Worm (Caenorhabditis elegans): Measurements from ENCODE around the gene B0286.1.

B0286.1 gene

DNA sequence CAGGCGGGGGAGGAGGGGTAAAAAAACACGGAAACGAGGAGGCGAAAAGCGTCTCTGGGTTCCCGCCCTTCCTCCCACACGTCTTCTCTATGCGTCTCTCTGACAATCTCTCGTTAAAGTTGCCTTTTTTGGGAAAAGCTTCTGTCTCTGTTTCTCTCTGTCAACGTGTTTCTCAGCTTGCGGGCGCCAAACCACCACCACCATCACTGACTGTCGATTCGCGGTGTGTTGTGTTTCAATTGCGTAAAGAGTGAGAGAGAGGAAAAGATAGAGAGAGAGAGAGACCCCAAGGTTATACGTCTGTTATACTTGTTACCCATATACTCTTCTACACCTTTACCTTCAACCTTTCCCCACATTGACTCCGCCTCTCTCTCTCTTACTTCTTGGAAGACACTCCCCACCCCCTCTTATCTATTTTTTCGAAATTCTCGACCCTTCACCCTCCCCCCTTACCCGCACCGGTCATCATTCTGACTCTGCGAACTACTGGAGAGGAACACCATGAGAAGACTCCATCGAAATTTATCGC is 14.3 kb downstream of the B0286.1 start, which contains the start of gene mlt-7:
Gene mlt-7, plus strand, starts transcription at position 482 of the 532 bp plus-strand sequence.
- TF ChIP-seq hrde-1 (tag; optimal IDR thresholded peaks at IDR 0.05; ENCODE audit: borderline replicate concordance) (no peak), attf-5 (GFP tag; optimal IDR thresholded peaks at IDR 0.05) (no peak), somi-1 (GFP tag; optimal IDR thresholded peaks at IDR 0.05) (no peak), D2030.7 (GFP tag; IDR thresholded peaks at IDR 0.05) (no peak), lin-26 (GFP tag; IDR thresholded peaks at IDR 0.05) (0 out of 2 replicates have a peak, but pooled peaks have one; percentile 38), cebp-2 (GFP tag; IDR thresholded peaks at IDR 0.05) (no peak), T26A5.8 (tag; optimal IDR thresholded peaks at IDR 0.05) (no peak), lin-40 (tag; optimal IDR thresholded peaks at IDR 0.05) (no peak), cebp-1 (GFP tag; IDR thresholded peaks at IDR 0.05) (no peak), cebp-1 (tag; optimal IDR thresholded peaks at IDR 0.05) (no peak)

DNA sequence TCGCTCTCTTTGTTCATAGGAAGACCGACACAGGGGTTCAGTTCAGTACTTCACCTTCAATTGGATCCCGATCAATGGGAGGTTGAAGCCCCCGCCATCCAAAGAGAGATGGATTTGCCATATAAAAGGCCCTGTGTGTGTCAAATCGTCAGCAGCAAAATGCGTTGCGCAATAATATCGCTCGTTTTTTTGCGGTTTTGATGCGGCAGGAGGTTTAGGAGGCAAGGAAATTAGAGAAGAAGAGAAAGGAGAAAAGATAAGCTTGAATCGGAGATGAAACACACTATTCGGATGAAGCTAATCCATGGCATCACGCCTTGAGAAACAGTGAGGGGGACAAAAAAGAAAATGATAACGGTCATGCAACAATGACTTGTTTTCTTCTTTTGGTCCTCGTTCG is 16.1 kb downstream of the B0286.1 start:
- TF ChIP-seq B0019.2 (GFP tag; conservative IDR thresholded peaks at IDR 0.05) (no peak), snpc-1.1 (tag; optimal IDR thresholded peaks at IDR 0.05; ENCODE audit: insufficient read depth) (no peak), ceh-40 (GFP tag; IDR thresholded peaks at IDR 0.05) (no peak), ztf-3 (GFP tag; optimal IDR thresholded peaks at IDR 0.05) (no peak), unc-130 (GFP tag; optimal IDR thresholded peaks at IDR 0.05) (no peak), F57A8.1 (GFP tag; optimal IDR thresholded peaks at IDR 0.05) (no peak), F23B12.7 (tag; optimal IDR thresholded peaks at IDR 0.05; ENCODE audit: insufficient read depth) (no peak), dpff-1 (tag; optimal IDR thresholded peaks at IDR 0.05) (no peak), cebp-2 (GFP tag; IDR thresholded peaks at IDR 0.05) (no peak), sea-2 (GFP tag; IDR thresholded peaks at IDR 0.05) (no peak), die-1 (tag; optimal IDR thresholded peaks at IDR 0.05) (no peak), B0261.1 (tag; optimal IDR thresholded peaks at IDR 0.05) (no peak), ekl-4 (GFP tag; IDR thresholded peaks at IDR 0.05) (no peak), dox-1 (GFP tag; IDR thresholded peaks at IDR 0.05) (no peak), attf-5 (GFP tag; optimal IDR thresholded peaks at IDR 0.05) (no peak)

DNA sequence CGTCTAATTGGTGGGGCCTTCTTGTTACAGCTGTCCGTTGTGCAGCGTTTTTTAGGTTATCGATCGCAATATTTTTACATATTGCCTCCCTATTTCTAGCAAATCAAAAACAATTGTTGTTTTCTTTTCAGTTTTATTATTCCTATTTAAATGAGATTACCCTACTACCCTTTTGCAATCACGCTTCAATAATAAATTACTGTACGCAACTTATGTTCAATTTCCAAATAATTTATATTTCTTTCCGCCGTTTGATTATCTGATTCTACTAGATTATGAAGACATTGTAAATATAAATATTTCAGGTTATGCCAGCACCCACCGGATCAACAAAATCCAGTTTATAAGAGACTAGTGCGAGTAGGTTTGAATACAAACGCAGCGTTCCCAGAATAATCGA is 27.1 kb downstream of the B0286.1 start, which contains the start of gene ZK430.5:
Gene ZK430.5, plus strand, starts transcription at position 301 of the 400 bp plus-strand sequence.
- TF ChIP-seq D2030.7 (GFP tag; IDR thresholded peaks at IDR 0.05) (no peak), zfh-2 (GFP tag; conservative IDR thresholded peaks at IDR 0.05) (no peak), mxl-1 (tag; optimal IDR thresholded peaks at IDR 0.05) (no peak), efl-1 (GFP tag; optimal IDR thresholded peaks at IDR 0.05) (no peak), ccch-3 (GFP tag; optimal IDR thresholded peaks at IDR 0.05) (no peak), zim-3 (tag; optimal IDR thresholded peaks at IDR 0.05) (no peak), sptf-2 (GFP tag; optimal IDR thresholded peaks at IDR 0.05) (no peak), him-1 (tag; optimal IDR thresholded peaks at IDR 0.05) (no peak), lsl-1 (GFP tag; optimal IDR thresholded peaks at IDR 0.05) (no peak), sea-2 (GFP tag; IDR thresholded peaks at IDR 0.05) (no peak), madf-3 (GFP tag; IDR thresholded peaks at IDR 0.05) (no peak), athp-1 (tag; optimal IDR thresholded peaks at IDR 0.05) (no peak), sdz-38 (tag; optimal IDR thresholded peaks at IDR 0.05) (no peak), mcd-1 (GFP tag; IDR thresholded peaks at IDR 0.05) (no peak)

DNA sequence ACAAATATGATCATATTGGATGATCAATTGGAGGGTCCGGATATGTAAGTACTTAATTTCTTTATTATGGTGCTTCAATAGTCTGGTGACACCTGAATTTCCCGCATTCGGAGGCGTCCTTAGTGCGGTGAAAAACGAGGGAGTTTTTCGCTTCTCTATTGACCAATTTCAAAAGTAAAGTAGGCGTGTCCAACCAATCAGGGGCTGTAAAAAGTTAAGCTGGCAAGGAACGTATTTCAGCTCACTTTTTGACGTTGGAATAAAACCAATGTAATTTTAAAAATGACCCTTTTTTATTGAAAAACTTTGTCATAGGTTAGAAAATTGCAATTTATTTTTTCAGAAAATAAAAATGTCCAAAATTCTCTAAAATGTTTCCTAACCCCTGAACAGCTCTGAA is 31.4 kb downstream of the B0286.1 start:
- TF ChIP-seq attf-3 (GFP tag; conservative IDR thresholded peaks at IDR 0.05) (no peak), dox-1 (GFP tag; IDR thresholded peaks at IDR 0.05) (no peak), nfyb-1 (GFP tag; IDR thresholded peaks at IDR 0.05) (peak; percentile 63; the same call in 1 of the 2 replicates)

All from whole organism, young adult.